Fruit fly (Drosophila melanogaster) whole organism, prepupa: ENCODE data around the gene Klc.

ENCODE experiments used
- Blimp-1 ChIP-seq: fragments of 200-800 bp; sonication (Bioruptor generic); optimal IDR thresholded peaks from 3 replicates; lab custom pipeline; 2017; ENCODE audit warnings: missing biosample characterization, missing genetic modification characterization, mild to moderate bottlenecking, moderate library complexity, missing genetic modification reagents
- CG10631 ChIP-seq: fragments of 200-800 bp; sonication (Bioruptor generic); optimal IDR thresholded peaks from 2 replicates; lab custom pipeline; 2016; ENCODE audit warnings: missing biosample characterization, missing genetic modification characterization
- CG10669 ChIP-seq: fragments of 200-800 bp; sonication (Bioruptor generic); optimal IDR thresholded peaks from 3 replicates; lab custom pipeline; 2018; ENCODE audit warnings: missing biosample characterization, mild to moderate bottlenecking, missing genetic modification characterization, moderate library complexity
- CG11294 ChIP-seq: fragments of 200-800 bp; sonication (Bioruptor generic); IDR thresholded peaks from 2 replicates; pipeline ENCODE4 v1.3.6; 2022; ENCODE audit warnings: missing biosample characterization, missing genetic modification characterization
- CG11902 ChIP-seq: fragments of 200-800 bp; sonication (Bioruptor generic); optimal IDR thresholded peaks from 3 replicates; lab custom pipeline; 2016; ENCODE audit warnings: missing biosample characterization, missing genetic modification characterization
- CG15336 ChIP-seq: fragments of 200-800 bp; sonication (Bioruptor generic); IDR thresholded peaks from 2 replicates; pipeline ENCODE4 v1.3.6; 2022; ENCODE audit warnings: missing biosample characterization, missing genetic modification characterization
- CG1621 ChIP-seq: fragments of 200-800 bp; sonication (Bioruptor generic); optimal IDR thresholded peaks from 3 replicates; lab custom pipeline; 2018; ENCODE audit warnings: missing biosample characterization, mild to moderate bottlenecking, missing genetic modification characterization
- CG3032 ChIP-seq: fragments of 200-800 bp; optimal IDR thresholded peaks from 2 replicates; lab custom pipeline; 2019; ENCODE audit warnings: missing biosample characterization, mild to moderate bottlenecking, missing genetic modification characterization, moderate library complexity
- CG32006 ChIP-seq: fragments of 200-800 bp; sonication (Bioruptor generic); optimal IDR thresholded peaks from 3 replicates; lab custom pipeline; 2017; ENCODE audit warnings: missing biosample characterization, mild to moderate bottlenecking, missing genetic modification characterization
- CG3919 ChIP-seq: fragments of 200-800 bp; sonication (Bioruptor generic); optimal IDR thresholded peaks from 3 replicates; lab custom pipeline; 2016; ENCODE audit warnings: missing biosample characterization, missing genetic modification characterization
- CG4318 ChIP-seq: fragments of 200-800 bp; sonication (Bioruptor generic); optimal IDR thresholded peaks from 3 replicates; lab custom pipeline; 2017; ENCODE audit warnings: missing biosample characterization, mild to moderate bottlenecking, missing genetic modification characterization
- CG6163 ChIP-seq: fragments of 200-800 bp; sonication (Bioruptor generic); IDR thresholded peaks from 3 replicates; pipeline ENCODE4 v1.3.6; 2022; ENCODE audit warnings: missing biosample characterization, missing genetic modification characterization
- CG6276 ChIP-seq: fragments of 200-800 bp; sonication (Bioruptor generic); optimal IDR thresholded peaks from 2 replicates; lab custom pipeline; 2017; ENCODE audit warnings: missing biosample characterization, mild to moderate bottlenecking, missing genetic modification characterization
- CG6792 ChIP-seq: fragments of 200-800 bp; sonication (Bioruptor generic); optimal IDR thresholded peaks from 3 replicates; lab custom pipeline; 2016; ENCODE audit warnings: missing biosample characterization, missing genetic modification characterization
- CG6854 ChIP-seq: fragments of 200-800 bp; sonication (Bioruptor generic); optimal IDR thresholded peaks from 2 replicates; lab custom pipeline; 2017; ENCODE audit warnings: missing biosample characterization, mild to moderate bottlenecking, missing genetic modification characterization
- CG7368 ChIP-seq: fragments of 200-800 bp; sonication (Bioruptor generic); optimal IDR thresholded peaks from 3 replicates; lab custom pipeline; 2016; ENCODE audit warnings: missing biosample characterization, missing genetic modification characterization
- CG8119 ChIP-seq: fragments of 200-800 bp; sonication (Bioruptor generic); IDR thresholded peaks from 3 replicates; pipeline ENCODE4 v1.3.6; 2022; ENCODE audit warnings: missing biosample characterization, missing genetic modification characterization
- CG8319 ChIP-seq: fragments of 200-800 bp; sonication (Bioruptor generic); optimal IDR thresholded peaks from 3 replicates; lab custom pipeline; 2016; ENCODE audit warnings: missing biosample characterization, missing genetic modification characterization
- CG8632 ChIP-seq: fragments of 200-800 bp; sonication (Bioruptor generic); optimal IDR thresholded peaks from 3 replicates; lab custom pipeline; 2016; ENCODE audit warnings: missing biosample characterization, missing genetic modification characterization
- Eip93F ChIP-seq: fragments of 200-800 bp; sonication (Bioruptor generic); optimal IDR thresholded peaks from 2 replicates; lab custom pipeline; 2016; ENCODE audit warnings: missing biosample characterization, mild to moderate bottlenecking, missing genetic modification characterization
- Ets21C ChIP-seq: fragments of 200-800 bp; sonication (Bioruptor generic); optimal IDR thresholded peaks from 3 replicates; lab custom pipeline; 2016; ENCODE audit warnings: missing biosample characterization, missing genetic modification characterization
- Ets96B ChIP-seq: fragments of 200-800 bp; optimal IDR thresholded peaks from 2 replicates; lab custom pipeline; 2019; ENCODE audit warnings: missing biosample characterization, mild to moderate bottlenecking, missing genetic modification characterization, moderate library complexity
- Gug ChIP-seq: fragments of 200-800 bp; sonication (Bioruptor generic); IDR thresholded peaks from 2 replicates; pipeline ENCODE4 v1.3.6; 2022; ENCODE audit warnings: missing biosample characterization, missing genetic modification characterization
- Hr39 ChIP-seq: fragments of 200-800 bp; sonication (Bioruptor generic); optimal IDR thresholded peaks from 2 replicates; lab custom pipeline; 2016; ENCODE audit warnings: missing biosample characterization, missing genetic modification characterization
- Hr4 ChIP-seq: fragments of 200-800 bp; sonication (Bioruptor generic); optimal IDR thresholded peaks from 3 replicates; lab custom pipeline; 2016; ENCODE audit warnings: missing biosample characterization, missing genetic modification characterization
- Lpt ChIP-seq: fragments of 200-800 bp; sonication (Bioruptor generic); optimal IDR thresholded peaks from 3 replicates; lab custom pipeline; 2016; ENCODE audit warnings: missing biosample characterization, missing genetic modification characterization
- OdsH ChIP-seq: fragments of 200-800 bp; sonication (Bioruptor generic); optimal IDR thresholded peaks from 3 replicates; lab custom pipeline; 2016; ENCODE audit warnings: missing biosample characterization, missing genetic modification characterization
- Smox ChIP-seq: fragments of 200-800 bp; sonication (Bioruptor generic); optimal IDR thresholded peaks from 3 replicates; lab custom pipeline; 2016; ENCODE audit warnings: missing biosample characterization, missing genetic modification characterization
- Sox102F ChIP-seq: fragments of 200-800 bp; sonication (Bioruptor generic); optimal IDR thresholded peaks from 2 replicates; lab custom pipeline; 2016; ENCODE audit warnings: missing biosample characterization, mild to moderate bottlenecking, missing genetic modification characterization
- Sox14 ChIP-seq: fragments of 200-800 bp; sonication (Bioruptor generic); optimal IDR thresholded peaks from 3 replicates; lab custom pipeline; 2016; ENCODE audit warnings: missing biosample characterization, missing genetic modification characterization
- Sox15 ChIP-seq: fragments of 200-800 bp; sonication (Bioruptor generic); optimal IDR thresholded peaks from 3 replicates; lab custom pipeline; 2016; ENCODE audit warnings: missing biosample characterization, missing genetic modification characterization
- achi ChIP-seq: fragments of 200-800 bp; sonication (Bioruptor generic); optimal IDR thresholded peaks from 3 replicates; lab custom pipeline; 2016; ENCODE audit warnings: missing biosample characterization, missing genetic modification characterization
- acj6 ChIP-seq: fragments of 200-800 bp; sonication (Bioruptor generic); optimal IDR thresholded peaks from 3 replicates; lab custom pipeline; 2016; ENCODE audit warnings: missing biosample characterization, missing genetic modification characterization
- cyc ChIP-seq: fragments of 200-800 bp; sonication (Bioruptor generic); optimal IDR thresholded peaks from 3 replicates; lab custom pipeline; 2016; ENCODE audit warnings: missing biosample characterization, missing genetic modification characterization
- dac ChIP-seq: fragments of 200-800 bp; sonication (Bioruptor generic); optimal IDR thresholded peaks from 2 replicates; lab custom pipeline; 2017; ENCODE audit warnings: missing biosample characterization, mild to moderate bottlenecking, missing genetic modification characterization
- eg ChIP-seq: fragments of 200-800 bp; sonication (Bioruptor generic); IDR thresholded peaks from 3 replicates; pipeline ENCODE4 v1.3.6; 2022; ENCODE audit warnings: missing biosample characterization, missing genetic modification characterization
- esn ChIP-seq: fragments of 200-800 bp; sonication (Bioruptor generic); optimal IDR thresholded peaks from 2 replicates; lab custom pipeline; 2016; ENCODE audit warnings: missing biosample characterization, mild to moderate bottlenecking, missing genetic modification characterization, moderate library complexity
- fd59A ChIP-seq: fragments of 200-800 bp; sonication (Bioruptor generic); optimal IDR thresholded peaks from 2 replicates; lab custom pipeline; 2017; ENCODE audit warnings: missing biosample characterization, mild to moderate bottlenecking, missing genetic modification characterization, missing genetic modification reagents
- fd85E ChIP-seq: fragments of 200-800 bp; sonication (Bioruptor generic); optimal IDR thresholded peaks from 3 replicates; lab custom pipeline; 2016; ENCODE audit warnings: missing biosample characterization, missing genetic modification characterization
- fkh ChIP-seq: fragments of 200-800 bp; sonication (Bioruptor generic); optimal IDR thresholded peaks from 3 replicates; lab custom pipeline; 2017; ENCODE audit warnings: missing biosample characterization, mild to moderate bottlenecking, missing genetic modification characterization, moderate library complexity
- lz ChIP-seq: fragments of 200-800 bp; sonication (Bioruptor generic); optimal IDR thresholded peaks from 3 replicates; lab custom pipeline; 2016; ENCODE audit warnings: missing biosample characterization, missing genetic modification characterization
- net ChIP-seq: fragments of 200-800 bp; sonication (Bioruptor generic); optimal IDR thresholded peaks from 3 replicates; lab custom pipeline; 2016; ENCODE audit warnings: missing biosample characterization, missing genetic modification characterization
- pdm3 ChIP-seq: fragments of 200-800 bp; sonication (Bioruptor generic); optimal IDR thresholded peaks from 3 replicates; lab custom pipeline; 2016; ENCODE audit warnings: missing biosample characterization, missing genetic modification characterization
- spab ChIP-seq: fragments of 200-800 bp; sonication (Bioruptor generic); optimal IDR thresholded peaks from 2 replicates; lab custom pipeline; 2017; ENCODE audit warnings: missing biosample characterization, mild to moderate bottlenecking, missing genetic modification characterization, missing genetic modification reagents
- ss ChIP-seq, 2 experiments: fragments of 200-800 bp; sonication (Bioruptor generic); optimal IDR thresholded peaks; 2 replicates in 1 of 2; 3 replicates in 1 of 2; lab custom pipeline; 2017 to 2018; ENCODE audit warnings: mild to moderate bottlenecking in 2 of 2, missing biosample characterization in 2 of 2, missing genetic modification characterization in 2 of 2, moderate library complexity in 1 of 2
- svp ChIP-seq: fragments of 200-800 bp; sonication (Bioruptor generic); peaks from one replicate; lab custom pipeline; 2016; ENCODE audit warnings: missing biosample characterization, missing genetic modification characterization
- topi ChIP-seq: fragments of 200-800 bp; sonication (Bioruptor generic); optimal IDR thresholded peaks from 3 replicates; lab custom pipeline; 2016; ENCODE audit warnings: missing biosample characterization, missing genetic modification characterization
- vri ChIP-seq: fragments of 200-800 bp; sonication (Bioruptor generic); optimal IDR thresholded peaks from 3 replicates; lab custom pipeline; 2016; ENCODE audit warnings: missing biosample characterization, mild to moderate bottlenecking, missing genetic modification characterization

Gene Klc

dm6 chr3L:12711418-12711817 lies 38.4 kb downstream of the Klc start:
- TF ChIP-seq esn (no peak), CG6163 (GFP tag; lab: Robert Waterston, UW) (no peak), svp (no peak), CG6276 (no peak), Eip93F (GFP tag; lab: Kevin White, UChicago) (no peak), CG1621 (tag; lab: Kevin White, UChicago) (no peak), cyc (GFP tag; lab: Kevin White, UChicago) (no peak), Lpt (GFP tag; lab: Kevin White, UChicago) (no peak), CG3032 (tag; lab: Kevin White, UChicago) (no peak), eg (no peak), Hr39 (GFP tag; lab: Kevin White, UChicago) (no peak), topi (GFP tag; lab: Kevin White, UChicago) (no peak), CG7368 (GFP tag; lab: Kevin White, UChicago) (no peak), Ets21C (GFP tag; lab: Kevin White, UChicago) (no peak), fd59A (GFP tag; lab: Kevin White, UChicago) (no peak), fd85E (GFP tag; lab: Kevin White, UChicago) (no peak), vri (GFP tag; lab: Kevin White, UChicago) (no peak), CG4318 (GFP tag; lab: Kevin White, UChicago) (no peak), CG11294 (GFP tag; lab: Robert Waterston, UW) (no peak), Smox (GFP tag; lab: Kevin White, UChicago) (no peak)
- TF ChIP-seq, all 60 proteins: peak for 0

DNA sequence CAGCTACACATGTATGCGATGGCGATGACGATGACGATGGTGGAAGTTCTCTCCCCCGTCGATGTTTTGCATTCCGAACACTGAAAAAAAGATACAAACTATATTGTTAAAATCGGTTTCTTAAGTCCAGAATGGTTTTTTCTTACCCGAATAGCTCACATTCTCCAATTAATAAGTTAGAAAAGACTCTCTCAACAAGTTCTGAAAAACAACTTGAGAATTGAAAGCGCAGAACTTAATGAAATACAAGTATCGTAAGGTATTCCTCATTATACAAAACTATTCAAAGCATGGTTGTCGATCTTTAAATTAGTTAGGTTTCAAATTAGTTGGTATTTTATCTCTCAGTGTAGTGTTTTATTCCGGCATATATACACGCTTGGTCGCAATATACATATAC lies 43.4 kb downstream of the Klc start:
- TF ChIP-seq Hr4 (no peak), CG10669 (GFP tag; lab: Kevin White, UChicago) (peak; percentile 69), CG6792 (peak; percentile 16), fd59A (GFP tag; lab: Kevin White, UChicago) (peak; percentile 9), Gug (no peak), net (GFP tag; lab: Kevin White, UChicago) (no peak), Sox14 (GFP tag; lab: Kevin White, UChicago) (peak; percentile 38), CG4318 (GFP tag; lab: Kevin White, UChicago) (no peak), pdm3 (GFP tag; lab: Kevin White, UChicago) (peak; percentile 4), Hr39 (GFP tag; lab: Kevin White, UChicago) (peak; percentile 29), cyc (GFP tag; lab: Kevin White, UChicago) (peak; percentile 59), CG6854 (GFP tag; lab: Kevin White, UChicago) (no peak), CG6276 (no peak), CG3919 (peak; percentile 50), esn (peak; percentile 50), Sox15 (no peak), Ets96B (peak; percentile 49), CG8632 (GFP tag; lab: Kevin White, UChicago) (peak; percentile 15), CG3032 (tag; lab: Kevin White, UChicago) (peak; percentile 51), spab (GFP tag; lab: Kevin White, UChicago) (peak; percentile 63), CG6163 (GFP tag; lab: Robert Waterston, UW) (no peak), Blimp-1 (GFP tag; lab: Kevin White, UChicago) (peak; percentile 17), lz (GFP tag; lab: Kevin White, UChicago) (peak; percentile 39), CG11902 (GFP tag; lab: Kevin White, UChicago) (peak; percentile 29), ss (GFP tag; optimal IDR thresholded peaks at IDR 0.05; lab: Kevin White, UChicago) (peak; percentile 37), topi (GFP tag; lab: Kevin White, UChicago) (peak; percentile 63), Smox (GFP tag; lab: Kevin White, UChicago) (peak; percentile 30), CG10631 (GFP tag; lab: Kevin White, UChicago) (peak; percentile 40), fd85E (GFP tag; lab: Kevin White, UChicago) (no peak), achi (GFP tag; lab: Kevin White, UChicago) (peak; percentile 14), OdsH (GFP tag; lab: Kevin White, UChicago) (peak; percentile 32), CG11294 (GFP tag; lab: Robert Waterston, UW) (no peak), CG8319 (GFP tag; lab: Kevin White, UChicago) (peak; percentile 24), fkh (GFP tag; lab: Kevin White, UChicago) (no peak), CG32006 (GFP tag; lab: Kevin White, UChicago) (no peak), Sox102F (peak; percentile 33), Eip93F (GFP tag; lab: Kevin White, UChicago) (no peak), acj6 (GFP tag; lab: Kevin White, UChicago) (peak; percentile 24), svp (peak; percentile 87), CG15336 (GFP tag; lab: Robert Waterston, UW) (no peak), CG1621 (tag; lab: Kevin White, UChicago) (peak; percentile 8), CG8119 (GFP tag; lab: Robert Waterston, UW) (no peak), dac (GFP tag; lab: Kevin White, UChicago) (no peak), Lpt (GFP tag; lab: Kevin White, UChicago) (no peak)
